Fruit fly (Drosophila melanogaster): ENCODE results near the gene CG15522.

Gene CG15522

dm6 chr3R:29969347-29969746, 42.3 kb downstream of the CG15522 start, which contains the start of gene TkR99D:
TSS of gene TkR99D (minus strand) at chr3R:29969447.
- TF ChIP-seq Snoo (tag; optimal IDR thresholded peaks at IDR 0.05) (no peak), CG9948 (tag; optimal IDR thresholded peaks at IDR 0.05) (no peak), CG17806 (tag; optimal IDR thresholded peaks at IDR 0.05) (no peak), CG12605 (GFP tag; IDR thresholded peaks at IDR 0.05) (no peak), Pif1B (GFP tag; optimal IDR thresholded peaks at IDR 0.05) (no peak), CG32121 (GFP tag; IDR thresholded peaks at IDR 0.05) (no peak), EcR (GFP tag; optimal IDR thresholded peaks at IDR 0.05) (no peak), CG14655 (GFP tag; optimal IDR thresholded peaks at IDR 0.05) (no peak), CG15710 (tag; optimal IDR thresholded peaks at IDR 0.05) (no peak), CG4496 (GFP tag; IDR thresholded peaks at IDR 0.05) (no peak), CG34367 (tag; optimal IDR thresholded peaks at IDR 0.05) (no peak), CG8159 (tag; optimal IDR thresholded peaks at IDR 0.05) (no peak), D1 (tag; optimal IDR thresholded peaks at IDR 0.05) (no peak), fd96Ca (GFP tag; IDR thresholded peaks at IDR 0.05) (no peak), CG10348 (GFP tag; IDR thresholded peaks at IDR 0.05) (no peak), Pif1A (GFP tag; optimal IDR thresholded peaks at IDR 0.05) (no peak), CG13204 (GFP tag; optimal IDR thresholded peaks at IDR 0.05) (no peak), Ets98B (GFP tag; IDR thresholded peaks at IDR 0.05) (no peak), CG8301 (tag; optimal IDR thresholded peaks at IDR 0.05) (no peak), gl (tag; optimal IDR thresholded peaks at IDR 0.05) (no peak)

Measured in whole organism, pupa.